Worm (Caenorhabditis elegans) whole organism, midembryonic: ENCODE measurements around the gene C30G12.1.

Experiments
- med-1 ChIP-seq: sonication (generic microtip); optimal IDR thresholded peaks from 2 replicates; lab custom pipeline; 2017; ENCODE audit warnings: missing genetic modification characterization, mild to moderate bottlenecking, missing compliant biosample characterization, antibody characterized with exemption, missing genetic modification reagents; ENCODE audit not compliant: insufficient read depth
- ztf-29 ChIP-seq: fragments of 200-800 bp; sonication (Bioruptor generic); IDR thresholded peaks from 2 replicates; pipeline ENCODE4 v1.3.6; 2022; ENCODE audit warnings: missing genetic modification reagents, missing genetic modification characterization, missing compliant biosample characterization

- no peak for TF ChIP-seq ztf-29 (GFP tag; lab: Robert Waterston, UW)
- no peak for TF ChIP-seq med-1
Observed at ce11 chrII:7326997-7327396, 27.9 kb downstream of the C30G12.1 start.
